Fruit fly (Drosophila melanogaster) whole organism, embryonic: Measurements from ENCODE around the gene Grip84.
A peak's percentile ranks its signal among the peaks of the same experiment; 100 is the strongest.

Experiments used
- Adf1 ChIP-seq: fragments of 200-800 bp; sonication (Bioruptor generic); IDR thresholded peaks from 2 replicates; pipeline ENCODE4 v1.3.6; 2022; ENCODE audit warnings: missing biosample characterization, missing genetic modification characterization
- CG10321 ChIP-seq: fragments of 200-800 bp; sonication (Bioruptor generic); IDR thresholded peaks from 2 replicates; pipeline ENCODE4 v1.3.6; 2022; ENCODE audit warnings: missing biosample characterization, missing genetic modification characterization
- CG12104 ChIP-seq: fragments of 200-800 bp; sonication (Bioruptor generic); optimal IDR thresholded peaks from 3 replicates; lab custom pipeline; 2016; ENCODE audit warnings: missing biosample characterization, missing genetic modification characterization
- CG12391 ChIP-seq: fragments of 200-800 bp; sonication (Bioruptor generic); optimal IDR thresholded peaks from 3 replicates; lab custom pipeline; 2018; ENCODE audit warnings: missing biosample characterization, mild to moderate bottlenecking, missing genetic modification characterization, moderate library complexity
- CG13287 ChIP-seq: fragments of 200-800 bp; sonication (Bioruptor generic); IDR thresholded peaks from 2 replicates; pipeline ENCODE4 v1.3.6; 2022; ENCODE audit warnings: missing biosample characterization, missing genetic modification characterization; ENCODE audit not compliant: partially characterized antibody
- CG14860 ChIP-seq: fragments of 200-800 bp; sonication (Bioruptor generic); IDR thresholded peaks from 3 replicates; pipeline ENCODE4 v1.3.6; 2022; ENCODE audit warnings: missing biosample characterization, missing genetic modification characterization; ENCODE audit not compliant: partially characterized antibody
- CG1832 ChIP-seq: fragments of 200-800 bp; sonication (Bioruptor generic); optimal IDR thresholded peaks from 2 replicates; lab custom pipeline; 2017; ENCODE audit warnings: missing biosample characterization, mild to moderate bottlenecking, missing genetic modification characterization, inconsistent platforms
- CG18599 ChIP-seq: fragments of 200-800 bp; sonication (Bioruptor generic); optimal IDR thresholded peaks from 3 replicates; lab custom pipeline; 2017; ENCODE audit warnings: missing biosample characterization, missing genetic modification characterization, mild to moderate bottlenecking, moderate library complexity, missing genetic modification reagents
- CG32532 ChIP-seq: fragments of 200-800 bp; sonication (Bioruptor generic); IDR thresholded peaks from 2 replicates; pipeline ENCODE4 v1.3.6; 2022; ENCODE audit warnings: missing biosample characterization, missing genetic modification characterization
- CG4360 ChIP-seq: fragments of 200-800 bp; sonication (Bioruptor generic); IDR thresholded peaks from 2 replicates; pipeline ENCODE4 v1.3.6; 2022; ENCODE audit warnings: missing biosample characterization, missing genetic modification characterization
- CG6654 ChIP-seq: fragments of 200-800 bp; sonication (Bioruptor generic); optimal IDR thresholded peaks from 2 replicates; lab custom pipeline; 2017; ENCODE audit warnings: missing biosample characterization, mild to moderate bottlenecking, missing genetic modification characterization
- CG7786 ChIP-seq: fragments of 200-800 bp; sonication (Bioruptor generic); optimal IDR thresholded peaks from 2 replicates; lab custom pipeline; 2016; ENCODE audit warnings: missing biosample characterization, missing genetic modification characterization
- CG8478 ChIP-seq: fragments of >200 bp; optimal IDR thresholded peaks from 2 replicates; lab custom pipeline; 2018
- CG8924 ChIP-seq: fragments of 200-800 bp; optimal IDR thresholded peaks from 3 replicates; lab custom pipeline; 2019; ENCODE audit warnings: missing biosample characterization, mild to moderate bottlenecking, missing genetic modification characterization, moderate library complexity
- CTCF ChIP-seq: fragments of 200-800 bp; sonication (Bioruptor generic); optimal IDR thresholded peaks from 2 replicates; lab custom pipeline; 2017; ENCODE audit warnings: missing biosample characterization, mild to moderate bottlenecking, missing genetic modification characterization, moderate library complexity
- Ets97D ChIP-seq: fragments of 200-800 bp; sonication (Bioruptor generic); optimal IDR thresholded peaks from 3 replicates; lab custom pipeline; 2016; ENCODE audit warnings: missing biosample characterization, missing genetic modification characterization
- Fer2 ChIP-seq: fragments of 200-800 bp; sonication (Bioruptor generic); optimal IDR thresholded peaks from 2 replicates; lab custom pipeline; 2018; ENCODE audit warnings: missing biosample characterization, mild to moderate bottlenecking, missing genetic modification characterization, moderate library complexity
- HLH3B ChIP-seq: fragments of 200-800 bp; sonication (Bioruptor generic); IDR thresholded peaks from 2 replicates; pipeline ENCODE4 v1.3.6; 2022; ENCODE audit warnings: missing biosample characterization, missing genetic modification characterization
- Jarid2 ChIP-seq: fragments of 200-800 bp; sonication (Bioruptor generic); optimal IDR thresholded peaks from 3 replicates; lab custom pipeline; 2017; ENCODE audit warnings: mild to moderate bottlenecking, missing biosample characterization, missing genetic modification reagents, missing genetic modification characterization
- Med ChIP-seq: fragments of 200-800 bp; sonication (Bioruptor generic); peaks from one replicate; lab custom pipeline; 2016; ENCODE audit warnings: missing biosample characterization, missing genetic modification characterization, mild to moderate bottlenecking, inconsistent platforms, moderate library complexity
- Nf-YA ChIP-seq: fragments of 200-800 bp; sonication (Bioruptor generic); IDR thresholded peaks from 2 replicates; pipeline ENCODE4 v1.3.6; 2022; ENCODE audit warnings: missing biosample characterization, missing genetic modification characterization
- Nf-YB ChIP-seq: fragments of 200-800 bp; sonication (Bioruptor generic); optimal IDR thresholded peaks from 3 replicates; lab custom pipeline; 2019; ENCODE audit warnings: missing biosample characterization, mild to moderate bottlenecking, missing genetic modification characterization, moderate library complexity
- Nf-YC ChIP-seq: fragments of 200-800 bp; optimal IDR thresholded peaks from 3 replicates; lab custom pipeline; 2019; ENCODE audit warnings: missing biosample characterization, mild to moderate bottlenecking, missing genetic modification characterization, moderate library complexity
- Trl ChIP-seq, 3 experiments: fragments of >200 bp in 2 of 3; fragments of 200-800 bp in 1 of 3; sonication (Bioruptor generic) in 1 of 3; optimal IDR thresholded peaks; 2 replicates in 1 of 3; 3 replicates in 2 of 3; lab custom pipeline; 2016 to 2017; ENCODE audit warnings: missing biosample characterization in 1 of 3, missing genetic modification characterization in 1 of 3
- Usf ChIP-seq: fragments of 200-800 bp; sonication (Bioruptor generic); optimal IDR thresholded peaks from 2 replicates; lab custom pipeline; 2017; ENCODE audit warnings: missing genotype, missing biosample characterization, missing genetic modification characterization
- cg ChIP-seq: fragments of 200-800 bp; sonication (Bioruptor generic); optimal IDR thresholded peaks from 3 replicates; lab custom pipeline; 2019; ENCODE audit warnings: missing biosample characterization, mild to moderate bottlenecking, missing genetic modification characterization, moderate library complexity
- crol ChIP-seq: fragments of 200-800 bp; sonication (Bioruptor generic); IDR thresholded peaks from 2 replicates; pipeline ENCODE4 v1.3.6; 2022; ENCODE audit warnings: missing biosample characterization, missing genetic modification characterization
- ewg ChIP-seq: fragments of 200-800 bp; sonication (Bioruptor generic); optimal IDR thresholded peaks from 3 replicates; lab custom pipeline; 2017; ENCODE audit warnings: mild to moderate bottlenecking, missing biosample characterization, missing genetic modification reagents, missing genetic modification characterization
- hbn ChIP-seq: fragments of 200-800 bp; sonication (Bioruptor generic); IDR thresholded peaks from 2 replicates; pipeline ENCODE4 v1.3.6; 2022; ENCODE audit warnings: missing biosample characterization, missing genetic modification characterization; ENCODE audit not compliant: partially characterized antibody
- nom ChIP-seq: fragments of 200-800 bp; sonication (Bioruptor generic); optimal IDR thresholded peaks from 2 replicates; lab custom pipeline; 2017; ENCODE audit warnings: missing biosample characterization, missing genetic modification characterization, mild to moderate bottlenecking, moderate library complexity, missing genetic modification reagents
- pan ChIP-seq, 4 experiments: fragments of >200 bp in 3 of 4; fragments of 200-800 bp in 1 of 4; sonication (Bioruptor generic) in 1 of 4; optimal IDR thresholded peaks in 3 of 4; IDR thresholded peaks in 1 of 4; 2 replicates each; pipeline versions ENCODE4 v1.3.6 to Lab custom; 2017 to 2022; ENCODE audit warnings: missing biosample characterization in 2 of 4, missing genetic modification characterization in 2 of 4, mixed read lengths in 1 of 4
- peb ChIP-seq: fragments of 200-800 bp; sonication (Bioruptor generic); IDR thresholded peaks from 2 replicates; pipeline ENCODE4 v1.3.6; 2022; ENCODE audit warnings: missing biosample characterization, missing genetic modification characterization
- pfk ChIP-seq: fragments of 200-800 bp; sonication (Bioruptor generic); optimal IDR thresholded peaks from 2 replicates; lab custom pipeline; 2018; ENCODE audit warnings: missing biosample characterization, mild to moderate bottlenecking, missing genetic modification characterization, moderate library complexity
- pho ChIP-seq: fragments of 200-800 bp; sonication (Bioruptor generic); optimal IDR thresholded peaks from 2 replicates; lab custom pipeline; 2016; ENCODE audit warnings: missing biosample characterization, missing genetic modification characterization
- phol ChIP-seq: fragments of 200-800 bp; sonication (Bioruptor generic); optimal IDR thresholded peaks from 3 replicates; lab custom pipeline; 2018; ENCODE audit warnings: missing biosample characterization, mild to moderate bottlenecking, missing genetic modification characterization, moderate library complexity
- sens ChIP-seq: fragments of 200-800 bp; sonication (Bioruptor generic); peaks from one replicate; lab custom pipeline; 2016; ENCODE audit warnings: missing biosample characterization, missing genetic modification characterization
- seq ChIP-seq: fragments of 200-800 bp; sonication (Bioruptor generic); IDR thresholded peaks from 2 replicates; pipeline ENCODE4 v1.3.6; 2022; ENCODE audit warnings: missing biosample characterization, missing genetic modification characterization
- sqz ChIP-seq: fragments of 200-800 bp; sonication (Bioruptor generic); optimal IDR thresholded peaks from 3 replicates; lab custom pipeline; 2018; ENCODE audit warnings: missing biosample characterization, mild to moderate bottlenecking, missing genetic modification characterization
- tll ChIP-seq, 2 experiments: fragments of 200-800 bp in 1 of 2; fragments of >200 bp in 1 of 2; sonication (Bioruptor generic) in 1 of 2; optimal IDR thresholded peaks; 2 replicates each; lab custom pipeline; 2017 to 2019; ENCODE audit warnings: missing biosample characterization in 2 of 2, missing genetic modification characterization in 2 of 2, mild to moderate bottlenecking in 1 of 2, moderate library complexity in 1 of 2
- twi ChIP-seq: fragments of 200-800 bp; optimal IDR thresholded peaks from 2 replicates; lab custom pipeline; 2019; ENCODE audit warnings: missing biosample characterization, mild to moderate bottlenecking, missing genetic modification characterization, moderate library complexity
- vvl ChIP-seq: fragments of 200-800 bp; sonication (Bioruptor generic); IDR thresholded peaks from 2 replicates; pipeline ENCODE4 v1.3.6; 2022; ENCODE audit warnings: missing biosample characterization, missing genetic modification characterization
- wek ChIP-seq: fragments of 200-800 bp; sonication (Bioruptor generic); optimal IDR thresholded peaks from 3 replicates; lab custom pipeline; 2018; ENCODE audit warnings: missing biosample characterization, mild to moderate bottlenecking, missing genetic modification characterization, moderate library complexity
- zen ChIP-seq: fragments of 200-800 bp; sonication (Bioruptor generic); optimal IDR thresholded peaks from 3 replicates; lab custom pipeline; 2018; ENCODE audit warnings: missing biosample characterization, mild to moderate bottlenecking, missing genetic modification characterization, moderate library complexity
- zf30C ChIP-seq: fragments of 200-800 bp; sonication (Bioruptor generic); optimal IDR thresholded peaks from 3 replicates; lab custom pipeline; 2018; ENCODE audit warnings: missing biosample characterization, mild to moderate bottlenecking, missing genetic modification characterization

Gene Grip84

dm6 chrX:19547382-19547781, 18.2 kb downstream of the Grip84 start, which contains the start of gene CG32532:
CG32532 (minus strand) TSS chrX:19547482.
- no peak for TF ChIP-seq hbn
- peak; percentile 41 for TF ChIP-seq sens (GFP tag; lab: Kevin White, UChicago)
- no peak for TF ChIP-seq CG4360 (GFP tag; lab: Robert Waterston, UW)

DNA sequence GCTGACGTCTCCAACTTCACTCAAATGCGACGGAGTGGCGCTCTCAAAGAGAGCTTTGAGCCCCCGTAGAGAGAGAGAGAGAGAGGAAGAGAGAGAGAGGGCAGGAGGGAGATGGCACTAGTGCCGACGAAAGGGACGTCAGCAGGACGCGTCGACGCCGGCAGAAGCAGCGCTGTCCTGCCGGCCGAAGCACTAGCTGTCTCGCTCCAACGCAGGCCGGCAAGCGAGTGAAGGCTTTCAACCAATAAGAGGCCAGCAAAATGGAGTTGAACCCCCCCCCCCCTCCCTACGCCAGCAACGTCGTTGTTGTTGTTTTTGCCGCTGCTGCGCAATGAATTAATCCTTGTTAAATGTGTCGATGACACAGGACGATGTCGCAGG, 18.9 kb downstream of the Grip84 start:
- TF ChIP-seq Nf-YA (GFP tag; lab: Robert Waterston, UW) = peak; percentile 78
- TF ChIP-seq tll (GFP tag; optimal IDR thresholded peaks at IDR 0.05; lab: Kevin White, UChicago) = peak in 1 of 2 experiments; percentile 68
- TF ChIP-seq seq (GFP tag; lab: Robert Waterston, UW) = peak; percentile 28; the same call in 1 of the 2 replicates
- peak; percentile 96 for TF ChIP-seq Nf-YB
- TF ChIP-seq pho (GFP tag; lab: Kevin White, UChicago) = no peak
- no peak for TF ChIP-seq sqz (GFP tag; lab: Kevin White, UChicago)
- TF ChIP-seq CG4360 (GFP tag; lab: Robert Waterston, UW) = peak; percentile 86
- peak; percentile 30 for TF ChIP-seq Jarid2 (GFP tag; lab: Kevin White, UChicago)
- peak; percentile 89 for TF ChIP-seq crol (GFP tag; lab: Robert Waterston, UW)
- TF ChIP-seq CG18599 (GFP tag; lab: Kevin White, UChicago) = no peak
- TF ChIP-seq Adf1 (GFP tag; lab: Robert Waterston, UW) = peak; percentile 94
- no peak for TF ChIP-seq Usf
- peak; percentile 96 for TF ChIP-seq Nf-YC (tag; lab: Kevin White, UChicago)
- TF ChIP-seq CG12104 (GFP tag; lab: Kevin White, UChicago) = no peak
- peak; percentile 86 for TF ChIP-seq ewg (GFP tag; lab: Kevin White, UChicago)
- no peak for TF ChIP-seq HLH3B (GFP tag; lab: Robert Waterston, UW)
- peak; percentile 42; the same call in 1 of the 2 replicates for TF ChIP-seq CG32532 (GFP tag; lab: Robert Waterston, UW)
- TF ChIP-seq Trl (optimal IDR thresholded peaks at IDR 0.05; lab: Kevin White, UChicago) = peak; percentile 40 to 50
- no peak for TF ChIP-seq Trl (GFP tag; optimal IDR thresholded peaks at IDR 0.05; lab: Kevin White, UChicago)
- TF ChIP-seq nom (GFP tag; lab: Kevin White, UChicago) = no peak
- TF ChIP-seq CG10321 (GFP tag; lab: Robert Waterston, UW) = peak; percentile 96
- TF ChIP-seq CG1832 = peak; percentile 95
- TF ChIP-seq, all 482 proteins: peak for 14

DNA sequence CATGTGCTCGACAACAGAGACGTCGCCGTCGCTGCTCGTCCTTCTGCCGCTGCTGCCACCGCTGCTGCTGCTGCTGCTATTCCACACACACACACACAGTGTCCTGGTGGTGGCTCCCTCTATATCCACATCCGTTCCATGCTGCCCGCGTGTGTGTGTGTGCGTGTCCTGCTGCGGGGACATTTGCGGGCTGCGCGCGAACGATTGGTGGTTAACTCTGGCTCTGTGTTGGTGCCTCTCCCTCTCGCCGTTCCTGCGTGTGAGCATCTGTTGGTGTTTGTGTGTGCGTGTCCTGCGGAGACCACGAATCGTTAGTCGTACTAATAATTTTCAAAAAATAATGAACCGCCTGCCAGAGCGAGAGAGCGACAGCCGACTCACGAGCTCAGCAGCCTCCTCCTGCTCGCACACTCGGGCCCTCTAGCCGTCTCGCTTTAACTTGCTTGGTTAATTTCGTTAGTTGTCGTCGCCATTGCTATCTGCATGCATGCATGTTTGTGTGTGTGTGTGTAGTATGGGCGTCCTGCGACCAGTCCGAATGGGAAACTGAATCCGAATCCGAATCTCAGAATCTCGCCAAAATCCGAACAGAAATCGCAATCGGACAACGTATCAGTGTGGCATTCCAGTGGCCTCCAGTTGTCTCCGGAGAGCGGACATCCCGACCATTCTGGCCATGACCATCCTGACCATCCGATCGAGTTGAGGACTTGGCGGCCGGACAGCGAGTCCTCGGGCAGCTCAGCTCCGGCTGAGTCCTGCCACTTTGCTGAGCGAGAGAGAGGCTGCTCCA, 19.5 kb downstream of the Grip84 start:
- TF ChIP-seq CG8478 = peak; percentile 54
- no peak for TF ChIP-seq CG12391 (tag; lab: Kevin White, UChicago)
- no peak for TF ChIP-seq Fer2
- TF ChIP-seq Nf-YC (tag; lab: Kevin White, UChicago) = peak; percentile 96
- peak; percentile 43 for TF ChIP-seq phol (tag; lab: Kevin White, UChicago)
- no peak for TF ChIP-seq peb
- no peak for TF ChIP-seq zf30C (GFP tag; lab: Kevin White, UChicago)
- TF ChIP-seq CG14860 (GFP tag; lab: Robert Waterston, UW) = no peak
- peak; percentile 15 for TF ChIP-seq CG8924 (tag; lab: Kevin White, UChicago)
- TF ChIP-seq CG10321 (GFP tag; lab: Robert Waterston, UW) = peak; percentile 92
- TF ChIP-seq pan (optimal IDR thresholded peaks at IDR 0.05; lab: Kevin White, UChicago) = no peak
- TF ChIP-seq pan (GFP tag; optimal IDR thresholded peaks at IDR 0.05 in 1 of 2, IDR thresholded peaks at IDR 0.05 in 1 of 2) = no peak
- TF ChIP-seq Nf-YB = peak; percentile 95
- TF ChIP-seq pfk (GFP tag; lab: Kevin White, UChicago) = peak; percentile 85
- TF ChIP-seq CG13287 = no peak
- peak; percentile 81 for TF ChIP-seq CTCF
- no peak for TF ChIP-seq CG7786 (GFP tag; lab: Kevin White, UChicago)
- peak; percentile 35 for TF ChIP-seq Ets97D
- TF ChIP-seq Nf-YA (GFP tag; lab: Robert Waterston, UW) = peak; percentile 34
- TF ChIP-seq wek (GFP tag; lab: Kevin White, UChicago) = no peak
- TF ChIP-seq CG6654 (GFP tag; lab: Kevin White, UChicago) = no peak
- TF ChIP-seq twi (tag; lab: Kevin White, UChicago) = peak; percentile 3
- TF ChIP-seq cg (GFP tag; lab: Kevin White, UChicago) = peak; percentile 78
- peak; percentile 22 for TF ChIP-seq zen (tag; lab: Kevin White, UChicago)
- peak; percentile 81 for TF ChIP-seq Adf1 (GFP tag; lab: Robert Waterston, UW)
- peak; percentile 15; the same call in 1 of the 2 replicates for TF ChIP-seq crol (GFP tag; lab: Robert Waterston, UW)
- peak; percentile 31 for TF ChIP-seq Med
- peak; percentile 88 for TF ChIP-seq CG1832
- no peak for TF ChIP-seq vvl
